In genomic region chr3R:20257180-20257936, dm6 we compare ENCODE assay signal across 1 fruit fly cellular context.
TF ChIP-seq lines count a peak whose summit lies in the region.

No protein-coding gene starts in this region.

TF ChIP-seq in whole organism, embryonic, 481 proteins besides CTCF, POLR2A, EP300 and RAD21 (continued from another document):
- TF ChIP-seq p53 (GFP tag; optimal IDR thresholded peaks at IDR 0.05; lab: Kevin White, UChicago) (no peak), psq (GFP tag; optimal IDR thresholded peaks at IDR 0.05; lab: Kevin White, UChicago) (peak; percentile 22), bsh (GFP tag; optimal IDR thresholded peaks at IDR 0.05; lab: Kevin White, UChicago) (peak in 1 of 2 experiments; percentile 54), Spps (tag; optimal IDR thresholded peaks at IDR 0.05; lab: Kevin White, UChicago) (no peak), Dll (GFP tag; IDR thresholded peaks at IDR 0.05; lab: Robert Waterston, UW; ENCODE audit: partially characterized antibody) (no peak), CG8924 (tag; optimal IDR thresholded peaks at IDR 0.05; lab: Kevin White, UChicago) (peak; percentile 16), CG16863 (GFP tag; optimal IDR thresholded peaks at IDR 0.05; lab: Kevin White, UChicago) (peak; percentile 8), Ets97D (GFP tag; optimal IDR thresholded peaks at IDR 0.05; lab: Kevin White, UChicago) (no peak), jigr1 (GFP tag; IDR thresholded peaks at IDR 0.05; lab: Robert Waterston, UW) (no peak), da (GFP tag; optimal IDR thresholded peaks at IDR 0.05; lab: Kevin White, UChicago) (no peak)
